Fruit fly (Drosophila melanogaster): ENCODE results near the gene Vml.

Vml gene

DNA sequence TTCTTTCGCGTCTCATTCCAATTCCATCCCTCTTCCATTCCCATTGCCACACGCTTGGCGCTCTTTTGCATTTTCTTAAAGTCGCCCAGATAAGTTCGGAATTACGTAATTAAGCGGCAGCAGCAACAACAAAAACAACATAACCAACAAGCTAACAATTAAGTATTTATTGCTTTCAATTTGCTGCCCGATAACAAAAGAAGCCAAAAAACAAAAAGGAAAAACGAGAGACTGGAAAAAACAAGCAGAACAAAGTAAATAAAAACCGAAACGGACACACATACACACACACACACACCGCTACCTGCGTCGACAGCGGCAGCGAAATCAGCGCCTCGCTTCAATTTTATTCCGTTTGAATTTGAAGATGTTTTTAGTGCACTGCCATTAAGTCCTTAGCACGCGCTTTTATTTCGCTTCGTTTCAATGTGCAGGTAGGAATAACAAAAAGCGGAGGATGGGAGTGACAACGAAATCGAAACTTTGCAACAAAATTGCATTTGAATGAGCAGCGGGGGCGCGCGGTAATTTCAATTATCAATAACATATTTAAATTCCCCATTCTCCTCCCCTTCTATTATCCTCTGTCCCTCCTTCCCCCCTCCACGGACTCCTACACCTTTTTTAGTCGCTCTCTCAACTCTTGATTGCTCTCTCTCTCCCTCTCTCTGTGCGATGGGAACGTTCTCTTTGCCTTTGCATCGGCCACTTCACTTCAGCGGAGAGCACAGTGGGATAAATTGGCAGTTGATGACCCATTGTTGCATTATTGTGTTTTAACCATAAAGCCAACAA, 20.0 kb downstream of the Vml start, which contains the start of gene Raf (continued):
- TF ChIP-seq CG11762 (GFP tag; optimal IDR thresholded peaks at IDR 0.05; ENCODE audit: insufficient read depth) (no peak), net (GFP tag; optimal IDR thresholded peaks at IDR 0.05) (no peak), Sox14 (GFP tag; optimal IDR thresholded peaks at IDR 0.05) (no peak), Ets96B (tag; optimal IDR thresholded peaks at IDR 0.05) (no peak), CG16779 (tag; optimal IDR thresholded peaks at IDR 0.05) (no peak), CG7368 (GFP tag; optimal IDR thresholded peaks at IDR 0.05) (no peak), vri (GFP tag; optimal IDR thresholded peaks at IDR 0.05) (peak; percentile 96), lz (GFP tag; optimal IDR thresholded peaks at IDR 0.05) (no peak), Sox102F (GFP tag; optimal IDR thresholded peaks at IDR 0.05) (no peak), fd59A (GFP tag; optimal IDR thresholded peaks at IDR 0.05) (no peak), CG6163 (GFP tag; IDR thresholded peaks at IDR 0.05) (peak; percentile 10; the same call in 1 of the 3 replicates), CG8632 (GFP tag; optimal IDR thresholded peaks at IDR 0.05) (no peak), CG8119 (GFP tag; IDR thresholded peaks at IDR 0.05) (no peak)

DNA sequence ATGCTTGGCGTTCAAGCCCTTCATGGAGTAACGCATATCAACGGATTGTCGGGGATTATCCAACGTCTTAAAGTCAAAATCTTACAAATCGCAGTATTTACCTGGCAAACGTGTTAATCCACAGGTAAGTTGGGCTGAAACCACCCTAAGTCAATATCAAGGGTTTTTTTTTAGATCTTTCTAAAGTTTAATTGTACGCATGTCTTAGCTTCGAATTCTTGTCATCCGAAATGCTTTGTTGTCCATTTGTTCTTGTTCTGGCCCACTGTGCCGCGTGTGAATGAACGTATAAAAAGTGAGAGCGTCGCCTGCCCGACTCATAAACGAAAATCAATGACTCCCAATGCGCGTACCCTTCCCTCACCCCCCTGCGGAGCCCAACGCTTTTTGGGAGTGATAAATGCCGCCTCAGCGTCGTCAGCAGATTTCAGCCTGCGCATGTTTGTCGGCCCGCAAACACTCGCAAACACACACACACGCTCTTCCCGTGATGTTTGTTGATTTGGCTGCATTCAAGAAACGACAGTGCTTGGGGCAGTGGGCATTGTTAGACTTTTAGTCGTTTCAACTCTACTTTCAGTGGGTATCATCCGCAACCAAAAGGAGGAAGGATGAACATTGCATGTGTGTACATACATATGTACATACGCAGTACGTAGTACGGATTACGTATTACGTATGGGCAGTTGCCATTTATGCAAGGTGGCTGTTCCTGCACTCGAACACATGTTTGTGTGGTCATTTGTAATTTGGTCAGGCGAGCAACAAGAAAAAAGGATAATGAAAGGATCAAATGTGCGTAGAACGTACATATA, 20.8 kb downstream of the Vml start:
- TF ChIP-seq spab (GFP tag; optimal IDR thresholded peaks at IDR 0.05): peak; percentile 90
- TF ChIP-seq CG11762 (GFP tag; optimal IDR thresholded peaks at IDR 0.05; ENCODE audit: insufficient read depth): peak; percentile 90
- TF ChIP-seq dac (GFP tag; optimal IDR thresholded peaks at IDR 0.05): peak; percentile 88
- peak; percentile 96 for TF ChIP-seq Eip75B (GFP tag; optimal IDR thresholded peaks at IDR 0.05)
- peak; percentile 47; the same call in 2 of the 3 replicates for TF ChIP-seq eg (GFP tag; IDR thresholded peaks at IDR 0.05)
- peak; percentile 94 for TF ChIP-seq CG6808 (GFP tag; optimal IDR thresholded peaks at IDR 0.05)
- peak; percentile 65 for TF ChIP-seq Eip93F (GFP tag; optimal IDR thresholded peaks at IDR 0.05)
- TF ChIP-seq CG6854 (GFP tag; optimal IDR thresholded peaks at IDR 0.05): peak; percentile 89
- TF ChIP-seq CG7368 (GFP tag; optimal IDR thresholded peaks at IDR 0.05): peak; percentile 90
- TF ChIP-seq svp (GFP tag): peak; percentile 98
- TF ChIP-seq CG8632 (GFP tag; optimal IDR thresholded peaks at IDR 0.05): peak; percentile 93
- TF ChIP-seq Sox14 (GFP tag; optimal IDR thresholded peaks at IDR 0.05): peak; percentile 96
- TF ChIP-seq achi (GFP tag; optimal IDR thresholded peaks at IDR 0.05): peak; percentile 91
- peak; percentile 95 for TF ChIP-seq net (GFP tag; optimal IDR thresholded peaks at IDR 0.05)
- TF ChIP-seq CG1621 (tag; optimal IDR thresholded peaks at IDR 0.05): peak; percentile 89
- peak; percentile 94 for TF ChIP-seq Ets21C (GFP tag; optimal IDR thresholded peaks at IDR 0.05)
- peak; percentile 93 for TF ChIP-seq CG34406 (GFP tag; optimal IDR thresholded peaks at IDR 0.05)
- TF ChIP-seq Gug (GFP tag; IDR thresholded peaks at IDR 0.05): 0 out of 2 replicates have a peak, but pooled peaks have one; percentile 60
- peak; percentile 94 for TF ChIP-seq Hr39 (GFP tag; optimal IDR thresholded peaks at IDR 0.05)
- peak; percentile 88 for TF ChIP-seq CG9139 (GFP tag; optimal IDR thresholded peaks at IDR 0.05)
- TF ChIP-seq CG31627 (GFP tag; optimal IDR thresholded peaks at IDR 0.05): peak; percentile 96
- TF ChIP-seq fd85E (GFP tag; optimal IDR thresholded peaks at IDR 0.05): peak; percentile 88
- peak; percentile 94 for TF ChIP-seq OdsH (GFP tag; optimal IDR thresholded peaks at IDR 0.05)
- TF ChIP-seq Eip78C (GFP tag): peak; percentile 99
- TF ChIP-seq CG4318 (GFP tag; optimal IDR thresholded peaks at IDR 0.05): peak; percentile 89
- TF ChIP-seq Sox15 (GFP tag; optimal IDR thresholded peaks at IDR 0.05): peak; percentile 92
- peak; percentile 95 for TF ChIP-seq fd59A (GFP tag; optimal IDR thresholded peaks at IDR 0.05)
- TF ChIP-seq CG11294 (GFP tag; IDR thresholded peaks at IDR 0.05): peak; percentile 31; the same call in 1 of the 2 replicates
- peak; percentile 90 for TF ChIP-seq Hr4 (GFP tag; optimal IDR thresholded peaks at IDR 0.05)
- peak; percentile 97 for TF ChIP-seq Met (GFP tag; optimal IDR thresholded peaks at IDR 0.05)
- peak; percentile 97 for TF ChIP-seq topi (GFP tag; optimal IDR thresholded peaks at IDR 0.05)
- peak; percentile 87 for TF ChIP-seq CG8119 (GFP tag; IDR thresholded peaks at IDR 0.05)
- TF ChIP-seq Smox (GFP tag; optimal IDR thresholded peaks at IDR 0.05): peak; percentile 95
- TF ChIP-seq CG10669 (GFP tag; optimal IDR thresholded peaks at IDR 0.05): peak; percentile 92
- peak; percentile 91 for TF ChIP-seq CG3919 (GFP tag; optimal IDR thresholded peaks at IDR 0.05)
- TF ChIP-seq CG15336 (GFP tag; IDR thresholded peaks at IDR 0.05): peak; percentile 84
- peak; percentile 95 for TF ChIP-seq Sox102F (GFP tag; optimal IDR thresholded peaks at IDR 0.05)
- peak; percentile 90 for TF ChIP-seq Ets96B (tag; optimal IDR thresholded peaks at IDR 0.05)
- TF ChIP-seq CG3032 (tag; optimal IDR thresholded peaks at IDR 0.05): peak; percentile 89
- no peak for TF ChIP-seq Hr38 (GFP tag; optimal IDR thresholded peaks at IDR 0.05)
- TF ChIP-seq lz (GFP tag; optimal IDR thresholded peaks at IDR 0.05): peak; percentile 96
- TF ChIP-seq CG8319 (GFP tag; optimal IDR thresholded peaks at IDR 0.05): peak; percentile 91

All from whole organism, prepupa.